Worm (Caenorhabditis elegans): ENCODE measurements around the gene ZK616.2.

DNA sequence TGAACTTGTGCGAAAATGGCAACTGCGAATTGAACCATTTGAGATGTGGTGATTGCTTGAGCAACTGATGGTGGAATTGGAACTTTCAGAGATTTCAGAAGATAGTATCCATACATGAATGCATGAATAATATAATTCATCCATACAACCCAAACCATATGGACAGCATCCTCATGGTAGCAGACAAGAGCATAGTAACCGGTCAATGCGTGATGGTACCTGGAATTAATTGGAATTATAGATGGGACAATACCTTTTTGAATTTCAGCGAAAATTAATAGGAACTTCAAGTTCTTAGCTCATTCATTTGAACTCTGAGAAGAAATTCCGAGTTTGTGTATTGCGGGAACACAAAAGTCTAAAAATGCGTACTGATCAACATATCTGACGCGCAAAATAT, 22.7 kb upstream of the ZK616.2 start:
- TF ChIP-seq mef-2 (tag; optimal IDR thresholded peaks at IDR 0.05) = no peak
- TF ChIP-seq nhr-19 (GFP tag; conservative IDR thresholded peaks at IDR 0.05) = no peak
- no peak for TF ChIP-seq ceh-90 (tag; optimal IDR thresholded peaks at IDR 0.05)
- TF ChIP-seq tbx-2 (tag; optimal IDR thresholded peaks at IDR 0.05) = no peak
- TF ChIP-seq unc-86 (tag; optimal IDR thresholded peaks at IDR 0.05) = no peak

All from whole organism, L1 larva.